Fruit fly (Drosophila melanogaster) whole organism: ENCODE data around the gene Usp16-45.

Source experiments
- EcR ChIP-seq, 2 experiments: fragments of >200 bp; optimal IDR thresholded peaks; 2 replicates each; lab custom pipeline; 2017; ENCODE audit warnings: missing biosample characterization in 2 of 2, missing genetic modification characterization in 2 of 2, missing genetic modification reagents in 2 of 2
- pan ChIP-seq: fragments of >200 bp; optimal IDR thresholded peaks from 2 replicates; lab custom pipeline; 2017
- psq ChIP-seq: fragments of >200 bp; optimal IDR thresholded peaks from 2 replicates; lab custom pipeline; 2017

DNA sequence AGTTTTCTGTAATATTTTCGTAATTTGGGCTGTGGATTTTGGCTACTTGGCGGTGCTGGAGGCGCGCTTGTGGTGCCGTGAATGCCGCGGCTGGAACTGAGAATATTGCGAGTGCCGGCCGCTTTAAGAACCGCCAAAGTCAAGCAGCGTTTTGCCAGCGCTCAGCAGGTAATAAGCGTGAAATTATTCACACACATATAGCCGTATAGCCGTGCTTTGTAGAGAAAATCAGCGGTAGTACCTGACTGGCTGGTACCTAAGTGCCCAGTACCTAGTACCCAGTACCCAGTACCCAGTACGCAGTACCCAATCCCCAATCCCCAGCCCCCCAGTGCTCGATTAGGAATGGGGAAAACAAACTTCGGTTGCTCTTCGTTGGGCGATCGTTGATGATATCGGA is 10.6 kb upstream of the Usp16-45 start, which contains the start of gene NAAT1:
- TF ChIP-seq pan (lab: Kevin White, UChicago), result no peak
- TF ChIP-seq EcR (GFP tag; optimal IDR thresholded peaks at IDR 0.05; lab: Kevin White, UChicago), result no peak
- TF ChIP-seq psq, result no peak
